Worm (Caenorhabditis elegans) whole organism, young adult: ENCODE data around the gene cyp-14A3.

Source experiments
- B0035.1 ChIP-seq: sonication (generic microtip); optimal IDR thresholded peaks from 2 replicates; lab custom pipeline; 2016; ENCODE audit warnings: missing genetic modification characterization, mild to moderate bottlenecking, missing compliant biosample characterization, missing genotype, missing genetic modification reagents
- C06A6.2 ChIP-seq: fragments of 200-800 bp; sonication (Bioruptor generic); conservative IDR thresholded peaks from 2 replicates; pipeline ENCODE4 v1.3.6; 2022; ENCODE audit warnings: missing genetic modification characterization, missing compliant biosample characterization
- D2030.7 ChIP-seq: fragments of 200-800 bp; sonication (Bioruptor generic); IDR thresholded peaks from 2 replicates; pipeline ENCODE4 v1.3.6; 2022; ENCODE audit warnings: missing genetic modification reagents, missing genetic modification characterization, missing compliant biosample characterization
- F10E7.11 ChIP-seq: sonication (generic microtip); optimal IDR thresholded peaks from 2 replicates; lab custom pipeline; 2017; ENCODE audit warnings: mild to moderate bottlenecking, missing genetic modification characterization, moderate library complexity, missing compliant biosample characterization
- F33H1.4 ChIP-seq: fragments of 200-800 bp; sonication (Bioruptor generic); IDR thresholded peaks from 2 replicates; pipeline ENCODE4 v1.3.6; 2022; ENCODE audit warnings: missing genetic modification reagents, missing genetic modification characterization, missing compliant biosample characterization
- F39B2.1 ChIP-seq: fragments of 200-800 bp; sonication (Bioruptor generic); IDR thresholded peaks from 2 replicates; pipeline ENCODE4 v1.3.6; 2022; ENCODE audit warnings: missing genetic modification reagents, missing genetic modification characterization, missing compliant biosample characterization
- F52B5.7 ChIP-seq: sonication (generic microtip); optimal IDR thresholded peaks from 2 replicates; lab custom pipeline; 2016; ENCODE audit warnings: mild to moderate bottlenecking, missing genetic modification characterization, missing compliant biosample characterization
- F57A8.1 ChIP-seq: fragments of 200-800 bp; sonication (Bioruptor generic); optimal IDR thresholded peaks from 2 replicates; lab custom pipeline; 2018; ENCODE audit warnings: mild to moderate bottlenecking, missing genetic modification characterization, moderate library complexity, missing compliant biosample characterization
- K11D2.4 ChIP-seq: fragments of 200-800 bp; sonication (Bioruptor generic); IDR thresholded peaks from 2 replicates; pipeline ENCODE4 v1.3.6; 2022; ENCODE audit warnings: missing genetic modification reagents, missing genetic modification characterization, missing compliant biosample characterization
- T26A5.8 ChIP-seq: sonication (generic microtip); optimal IDR thresholded peaks from 2 replicates; lab custom pipeline; 2016; ENCODE audit warnings: missing genetic modification characterization, missing compliant biosample characterization
- Y56A3A.18 ChIP-seq: fragments of 200-800 bp; sonication (Bioruptor generic); IDR thresholded peaks from 2 replicates; pipeline ENCODE4 v1.3.6; 2022; ENCODE audit warnings: missing genetic modification reagents, missing genetic modification characterization, missing compliant biosample characterization
- ZK185.1 ChIP-seq: sonication (generic microtip); optimal IDR thresholded peaks from 2 replicates; lab custom pipeline; 2016; ENCODE audit warnings: mild to moderate bottlenecking, missing genetic modification characterization, missing compliant biosample characterization; ENCODE audit not compliant: poor library complexity, severe bottlenecking
- ama-1 ChIP-seq, 3 experiments: fragments of 150-350 bp in 1 of 3; sonication (generic microtip) in 2 of 3; optimal IDR thresholded peaks; 2 replicates each; lab custom pipeline; 2014 to 2018; ENCODE audit warnings: missing biosample characterization in 2 of 3, missing genetic modification characterization in 2 of 3, missing genetic modification reagents in 2 of 3
- aptf-2 ChIP-seq: fragments of 200-800 bp; sonication (Bioruptor generic); conservative IDR thresholded peaks from 2 replicates; pipeline ENCODE4 v1.3.6; 2022; ENCODE audit warnings: missing genetic modification reagents, missing genetic modification characterization, missing compliant biosample characterization
- atf-7 ChIP-seq: sonication (generic microtip); optimal IDR thresholded peaks from 2 replicates; lab custom pipeline; 2017; ENCODE audit warnings: mild to moderate bottlenecking, missing genetic modification characterization, missing compliant biosample characterization
- attf-6 ChIP-seq: fragments of 200-800 bp; sonication (Bioruptor generic); IDR thresholded peaks from 2 replicates; pipeline ENCODE4 v1.3.6; 2022; ENCODE audit warnings: missing genetic modification reagents, missing genetic modification characterization, missing compliant biosample characterization
- bed-1 ChIP-seq: fragments of 200-800 bp; sonication (Bioruptor generic); IDR thresholded peaks from 2 replicates; pipeline ENCODE4 v1.3.6; 2022; ENCODE audit warnings: missing genetic modification reagents, missing genetic modification characterization, missing compliant biosample characterization
- bed-2 ChIP-seq: fragments of 200-800 bp; sonication (Bioruptor generic); IDR thresholded peaks from 2 replicates; pipeline ENCODE4 v1.3.6; 2022; ENCODE audit warnings: missing genetic modification reagents, missing genetic modification characterization, missing compliant biosample characterization
- cebp-2 ChIP-seq: fragments of 200-800 bp; sonication (Bioruptor generic); IDR thresholded peaks from 2 replicates; pipeline ENCODE4 v1.3.6; 2022; ENCODE audit warnings: missing genetic modification characterization, missing compliant biosample characterization
- ceh-27 ChIP-seq: fragments of 200-800 bp; sonication (Bioruptor generic); optimal IDR thresholded peaks from 2 replicates; lab custom pipeline; 2018; ENCODE audit warnings: mild to moderate bottlenecking, missing genetic modification characterization, moderate library complexity, missing compliant biosample characterization
- ceh-40 ChIP-seq: fragments of 200-800 bp; sonication (Bioruptor generic); IDR thresholded peaks from 2 replicates; pipeline ENCODE4 v1.3.6; 2022; ENCODE audit warnings: missing genetic modification characterization, missing compliant biosample characterization
- ceh-58 ChIP-seq: fragments of 200-800 bp; sonication (Bioruptor generic); IDR thresholded peaks from 2 replicates; pipeline ENCODE4 v1.3.6; 2022; ENCODE audit warnings: missing genetic modification characterization, missing compliant biosample characterization
- die-1 ChIP-seq: sonication (generic microtip); optimal IDR thresholded peaks from 2 replicates; lab custom pipeline; 2016; ENCODE audit warnings: missing genotype, mild to moderate bottlenecking, missing genetic modification characterization, missing compliant biosample characterization
- dox-1 ChIP-seq: fragments of 200-800 bp; sonication (Bioruptor generic); IDR thresholded peaks from 2 replicates; pipeline ENCODE4 v1.3.6; 2022; ENCODE audit warnings: missing genetic modification reagents, missing genetic modification characterization, missing compliant biosample characterization
- egl-44 ChIP-seq: fragments of 200-800 bp; sonication (Bioruptor generic); IDR thresholded peaks from 2 replicates; pipeline ENCODE4 v1.3.6; 2022; ENCODE audit warnings: missing genetic modification reagents, missing genetic modification characterization, missing compliant biosample characterization
- egrh-3 ChIP-seq: fragments of 200-800 bp; sonication (Bioruptor generic); IDR thresholded peaks from 2 replicates; pipeline ENCODE4 v1.3.6; 2022; ENCODE audit warnings: missing genetic modification reagents, missing genetic modification characterization, missing compliant biosample characterization
- ekl-4 ChIP-seq: fragments of 200-800 bp; sonication (Bioruptor generic); IDR thresholded peaks from 2 replicates; pipeline ENCODE4 v1.3.6; 2022; ENCODE audit warnings: missing genetic modification reagents, missing genetic modification characterization, missing compliant biosample characterization
- fkh-3 ChIP-seq: sonication (generic microtip); optimal IDR thresholded peaks from 2 replicates; lab custom pipeline; 2016; ENCODE audit warnings: mild to moderate bottlenecking, missing genetic modification characterization, missing compliant biosample characterization
- gei-17 ChIP-seq: fragments of 200-800 bp; sonication (Bioruptor generic); optimal IDR thresholded peaks from 2 replicates; lab custom pipeline; 2018; ENCODE audit warnings: mild to moderate bottlenecking, missing genetic modification characterization, missing compliant biosample characterization
- him-1 ChIP-seq: sonication (generic microtip); optimal IDR thresholded peaks from 2 replicates; lab custom pipeline; 2016; ENCODE audit warnings: missing genotype, missing genetic modification reagents, missing genetic modification characterization, missing compliant biosample characterization
- hmg-20 ChIP-seq: fragments of 200-800 bp; sonication (Bioruptor generic); IDR thresholded peaks from 2 replicates; pipeline ENCODE4 v1.3.6; 2022; ENCODE audit warnings: missing genetic modification reagents, missing genetic modification characterization, missing compliant biosample characterization
- let-526 ChIP-seq: fragments of 200-800 bp; sonication (Bioruptor generic); IDR thresholded peaks from 2 replicates; pipeline ENCODE4 v1.3.6; 2022; ENCODE audit warnings: missing genetic modification reagents, missing genetic modification characterization, missing compliant biosample characterization
- lin-26 ChIP-seq: fragments of 200-800 bp; sonication (Bioruptor generic); IDR thresholded peaks from 2 replicates; pipeline ENCODE4 v1.3.6; 2022; ENCODE audit warnings: missing genetic modification reagents, missing genetic modification characterization, missing compliant biosample characterization
- lin-40 ChIP-seq: sonication (generic microtip); optimal IDR thresholded peaks from 2 replicates; lab custom pipeline; 2016; ENCODE audit warnings: missing genetic modification characterization, mild to moderate bottlenecking, missing compliant biosample characterization, missing genotype, missing genetic modification reagents
- lir-1 ChIP-seq: fragments of 200-800 bp; sonication (Bioruptor generic); conservative IDR thresholded peaks from 2 replicates; pipeline ENCODE4 v1.3.6; 2022; ENCODE audit warnings: missing genetic modification reagents, missing genetic modification characterization, missing compliant biosample characterization
- mes-4 ChIP-seq: sonication (generic microtip); optimal IDR thresholded peaks from 2 replicates; lab custom pipeline; 2016; ENCODE audit warnings: missing genotype, missing genetic modification characterization, missing compliant biosample characterization
- nfyb-1 ChIP-seq: fragments of 200-800 bp; sonication (Bioruptor generic); IDR thresholded peaks from 2 replicates; pipeline ENCODE4 v1.3.6; 2022; ENCODE audit warnings: missing genetic modification reagents, missing genetic modification characterization, missing compliant biosample characterization
- nhr-80 ChIP-seq: sonication (generic microtip); optimal IDR thresholded peaks from 2 replicates; lab custom pipeline; 2016; ENCODE audit warnings: missing genetic modification characterization, missing compliant biosample characterization
- pbrm-1 ChIP-seq: fragments of 200-800 bp; sonication (Bioruptor generic); IDR thresholded peaks from 2 replicates; pipeline ENCODE4 v1.3.6; 2022; ENCODE audit warnings: missing genetic modification reagents, missing genetic modification characterization, missing compliant biosample characterization
- rcor-1 ChIP-seq: fragments of 200-800 bp; sonication (Bioruptor generic); IDR thresholded peaks from 2 replicates; pipeline ENCODE4 v1.3.6; 2022; ENCODE audit warnings: missing genetic modification reagents, missing genetic modification characterization, missing compliant biosample characterization
- rec-8 ChIP-seq, 2 experiments: sonication (generic microtip); optimal IDR thresholded peaks; 2 replicates each; lab custom pipeline; 2016; ENCODE audit warnings: mild to moderate bottlenecking in 2 of 2, missing genetic modification characterization in 2 of 2, missing genetic modification reagents in 2 of 2, missing genotype in 2 of 2, missing biosample characterization in 1 of 2, missing compliant biosample characterization in 1 of 2, moderate library complexity in 1 of 2
- sea-2 ChIP-seq: fragments of 200-800 bp; sonication (Bioruptor generic); IDR thresholded peaks from 2 replicates; pipeline ENCODE4 v1.3.6; 2022; ENCODE audit warnings: missing genetic modification characterization, missing compliant biosample characterization
- snpc-3.4 ChIP-seq: sonication (generic microtip); optimal IDR thresholded peaks from 2 replicates; lab custom pipeline; 2017; ENCODE audit warnings: missing genetic modification characterization, mild to moderate bottlenecking, missing compliant biosample characterization, antibody characterized with exemption, moderate library complexity, missing genotype, missing genetic modification reagents
- zim-3 ChIP-seq: sonication (generic microtip); optimal IDR thresholded peaks from 2 replicates; lab custom pipeline; 2017; ENCODE audit warnings: mild to moderate bottlenecking, missing genetic modification characterization, moderate library complexity, missing compliant biosample characterization
- ztf-22 ChIP-seq: fragments of 200-800 bp; sonication (Bioruptor generic); optimal IDR thresholded peaks from 2 replicates; lab custom pipeline; 2018; ENCODE audit warnings: mild to moderate bottlenecking, missing genetic modification characterization, moderate library complexity, missing compliant biosample characterization
- ztf-25 ChIP-seq: fragments of 200-800 bp; sonication (Bioruptor generic); IDR thresholded peaks from 2 replicates; pipeline ENCODE4 v1.3.6; 2022; ENCODE audit warnings: missing genetic modification reagents, missing genetic modification characterization, missing compliant biosample characterization
- ztf-26 ChIP-seq: sonication (generic microtip); optimal IDR thresholded peaks from 2 replicates; lab custom pipeline; 2017; ENCODE audit warnings: missing genetic modification characterization, missing compliant biosample characterization
- ztf-6 ChIP-seq: fragments of 200-800 bp; sonication (Bioruptor generic); IDR thresholded peaks from 2 replicates; pipeline ENCODE4 v1.3.6; 2022; ENCODE audit warnings: missing genetic modification reagents, missing genetic modification characterization, missing compliant biosample characterization

Gene cyp-14A3

ce11 chrX:13264550-13264949 lies 9.5 kb downstream of the cyp-14A3 start:
- TF ChIP-seq ceh-40: peak; percentile 66; the same call in 1 of the 2 replicates
- peak; percentile 55 for TF ChIP-seq atf-7 (tag; lab: Kevin White, UChicago)
- peak; percentile 60 for TF ChIP-seq snpc-3.4 (tag; lab: Kevin White, UChicago)
- TF ChIP-seq sea-2 (GFP tag; lab: Robert Waterston, UW): 0 out of 2 replicates have a peak, but pooled peaks have one; percentile 61
- TF ChIP-seq F33H1.4 (GFP tag; lab: Robert Waterston, UW): no peak
- peak; percentile 60 for TF ChIP-seq gei-17 (GFP tag; lab: Kevin White, UChicago)
- no peak for TF ChIP-seq bed-1 (GFP tag; lab: Robert Waterston, UW)
- TF ChIP-seq mes-4 (tag; lab: Kevin White, UChicago): peak; percentile 67
- TF ChIP-seq ztf-6 (GFP tag; lab: Robert Waterston, UW): no peak
- no peak; the same call in none of the 2 replicates for TF ChIP-seq dox-1 (GFP tag; lab: Robert Waterston, UW)
- TF ChIP-seq ztf-26: no peak
- peak; percentile 45 for TF ChIP-seq ceh-27 (GFP tag; lab: Kevin White, UChicago)
- TF ChIP-seq ekl-4 (GFP tag; lab: Robert Waterston, UW): peak; percentile 82
- TF ChIP-seq B0035.1 (tag; lab: Kevin White, UChicago): peak; percentile 53
- peak; percentile 35; the same call in 1 of the 2 replicates for TF ChIP-seq bed-2
- no peak for TF ChIP-seq ama-1 (optimal IDR thresholded peaks at IDR 0.05; lab: Kevin White, UChicago)
- TF ChIP-seq ama-1 (GFP tag; optimal IDR thresholded peaks at IDR 0.05; lab: Kevin White, UChicago): no peak
- TF ChIP-seq lin-40 (tag; lab: Kevin White, UChicago): peak; percentile 76
- TF ChIP-seq K11D2.4 (GFP tag; lab: Robert Waterston, UW): peak; percentile 66
- TF ChIP-seq egl-44 (GFP tag; lab: Robert Waterston, UW): peak; percentile 83
- TF ChIP-seq him-1 (tag; lab: Kevin White, UChicago): peak; percentile 88
- peak; percentile 88; the same call in 1 of the 2 replicates for TF ChIP-seq cebp-2 (GFP tag; lab: Robert Waterston, UW)
- TF ChIP-seq pbrm-1 (GFP tag; lab: Robert Waterston, UW): peak; percentile 88
- TF ChIP-seq F52B5.7 (tag; lab: Kevin White, UChicago): peak; percentile 68
- 0 out of 2 replicates have a peak, but pooled peaks have one; percentile 54 for TF ChIP-seq F39B2.1 (GFP tag; lab: Robert Waterston, UW)
- TF ChIP-seq rec-8 (tag; optimal IDR thresholded peaks at IDR 0.05; lab: Kevin White, UChicago): peak; percentile 44 to 68
- TF ChIP-seq C06A6.2 (GFP tag; lab: Robert Waterston, UW): no peak
- peak; percentile 63; the same call in 1 of the 2 replicates for TF ChIP-seq lir-1 (GFP tag; lab: Robert Waterston, UW)
- peak; percentile 86 for TF ChIP-seq Y56A3A.18 (GFP tag; lab: Robert Waterston, UW)
- TF ChIP-seq egrh-3: peak; percentile 53
- peak; percentile 92 for TF ChIP-seq lin-26 (GFP tag; lab: Robert Waterston, UW)
- TF ChIP-seq zim-3 (tag; lab: Kevin White, UChicago): peak; percentile 65
- 0 out of 2 replicates have a peak, but pooled peaks have one; percentile 49 for TF ChIP-seq let-526 (GFP tag; lab: Robert Waterston, UW)
- no peak for TF ChIP-seq ztf-22 (GFP tag; lab: Kevin White, UChicago)
- peak; percentile 89 for TF ChIP-seq nfyb-1 (GFP tag; lab: Robert Waterston, UW)
- peak; percentile 34 for TF ChIP-seq nhr-80
- TF ChIP-seq F10E7.11 (tag; lab: Kevin White, UChicago): no peak
- peak; percentile 35; the same call in 1 of the 2 replicates for TF ChIP-seq hmg-20 (GFP tag; lab: Robert Waterston, UW)
- TF ChIP-seq T26A5.8 (tag; lab: Kevin White, UChicago): peak; percentile 50
- peak; percentile 89 for TF ChIP-seq die-1 (tag; lab: Kevin White, UChicago)
- TF ChIP-seq rcor-1: peak; percentile 85
- 0 out of 2 replicates have a peak, but pooled peaks have one; percentile 34 for TF ChIP-seq aptf-2
- no peak for TF ChIP-seq attf-6 (GFP tag; lab: Robert Waterston, UW)
- TF ChIP-seq fkh-3 (tag; lab: Kevin White, UChicago): peak; percentile 62
- TF ChIP-seq ztf-25 (GFP tag; lab: Robert Waterston, UW): peak; percentile 80; the same call in 1 of the 2 replicates
- peak; percentile 60 for TF ChIP-seq ZK185.1 (tag; lab: Kevin White, UChicago)
- TF ChIP-seq F57A8.1 (GFP tag; lab: Kevin White, UChicago): peak; percentile 41
- peak; percentile 54 for TF ChIP-seq D2030.7 (GFP tag; lab: Robert Waterston, UW)
- no peak for TF ChIP-seq ceh-58
